Fruit fly (Drosophila melanogaster) whole organism, prepupa: ENCODE results near the gene CG14106.

ENCODE experiments used
- CG10631 ChIP-seq: fragments of 200-800 bp; sonication (Bioruptor generic); optimal IDR thresholded peaks from 2 replicates; lab custom pipeline; 2016; ENCODE audit warnings: missing biosample characterization, missing genetic modification characterization
- CG6276 ChIP-seq: fragments of 200-800 bp; sonication (Bioruptor generic); optimal IDR thresholded peaks from 2 replicates; lab custom pipeline; 2017; ENCODE audit warnings: missing biosample characterization, mild to moderate bottlenecking, missing genetic modification characterization
- Ets21C ChIP-seq: fragments of 200-800 bp; sonication (Bioruptor generic); optimal IDR thresholded peaks from 3 replicates; lab custom pipeline; 2016; ENCODE audit warnings: missing biosample characterization, missing genetic modification characterization
- Gug ChIP-seq: fragments of 200-800 bp; sonication (Bioruptor generic); IDR thresholded peaks from 2 replicates; pipeline ENCODE4 v1.3.6; 2022; ENCODE audit warnings: missing biosample characterization, missing genetic modification characterization
- Lpt ChIP-seq: fragments of 200-800 bp; sonication (Bioruptor generic); optimal IDR thresholded peaks from 3 replicates; lab custom pipeline; 2016; ENCODE audit warnings: missing biosample characterization, missing genetic modification characterization
- acj6 ChIP-seq: fragments of 200-800 bp; sonication (Bioruptor generic); optimal IDR thresholded peaks from 3 replicates; lab custom pipeline; 2016; ENCODE audit warnings: missing biosample characterization, missing genetic modification characterization
- fd85E ChIP-seq: fragments of 200-800 bp; sonication (Bioruptor generic); optimal IDR thresholded peaks from 3 replicates; lab custom pipeline; 2016; ENCODE audit warnings: missing biosample characterization, missing genetic modification characterization
- ss ChIP-seq, 2 experiments: fragments of 200-800 bp; sonication (Bioruptor generic); optimal IDR thresholded peaks; 2 replicates in 1 of 2; 3 replicates in 1 of 2; lab custom pipeline; 2017 to 2018; ENCODE audit warnings: mild to moderate bottlenecking in 2 of 2, missing biosample characterization in 2 of 2, missing genetic modification characterization in 2 of 2, moderate library complexity in 1 of 2
- vri ChIP-seq: fragments of 200-800 bp; sonication (Bioruptor generic); optimal IDR thresholded peaks from 3 replicates; lab custom pipeline; 2016; ENCODE audit warnings: missing biosample characterization, mild to moderate bottlenecking, missing genetic modification characterization

- TF ChIP-seq Gug (GFP tag; lab: Robert Waterston, UW) (no peak), CG6276 (GFP tag; lab: Kevin White, UChicago) (no peak), Ets21C (GFP tag; lab: Kevin White, UChicago) (no peak), fd85E (no peak), CG10631 (no peak), acj6 (no peak), vri (no peak), ss (GFP tag; optimal IDR thresholded peaks at IDR 0.05; lab: Kevin White, UChicago) (no peak), Lpt (GFP tag; lab: Kevin White, UChicago) (no peak)
Measured at dm6 chr3L:13430171-13430570, 4.7 kb upstream of the CG14106 start.
